Worm (Caenorhabditis elegans) whole organism, young adult: ENCODE data around the gene ZK218.1.

Experiments used
- ceh-91 ChIP-seq: fragments of 200-800 bp; sonication (Bioruptor generic); IDR thresholded peaks from 2 replicates; pipeline ENCODE4 v1.3.6; 2022; ENCODE audit warnings: missing genetic modification reagents, missing genetic modification characterization, missing compliant biosample characterization
- nfya-1 ChIP-seq: sonication (generic microtip); optimal IDR thresholded peaks from 2 replicates; lab custom pipeline; 2017; ENCODE audit warnings: antibody characterized with exemption, missing compliant biosample characterization, missing genetic modification characterization, borderline replicate concordance; ENCODE audit not compliant: insufficient read depth

- no peak for TF ChIP-seq ceh-91
- TF ChIP-seq nfya-1 (tag; lab: Kevin White, UChicago) = no peak
Measured at ce11 chrV:17068839-17069238, 23.5 kb upstream of the ZK218.1 start, which contains the start of gene T05E12.8.
